Fruit fly (Drosophila melanogaster): ENCODE results near the gene CG15172.

CG15172 gene

dm6 chr2L:19054516-19054887 is 32.3 kb downstream of the CG15172 start:
- no peak for TF ChIP-seq CG17568 (GFP tag; optimal IDR thresholded peaks at IDR 0.05)
- no peak for TF ChIP-seq CrebB (tag; optimal IDR thresholded peaks at IDR 0.05)
- no peak for TF ChIP-seq CG6689 (GFP tag; IDR thresholded peaks at IDR 0.05)
- peak; percentile 80 for TF ChIP-seq kni (GFP tag; optimal IDR thresholded peaks at IDR 0.05)
- no peak for TF ChIP-seq Fer3 (tag; optimal IDR thresholded peaks at IDR 0.05)
- no peak for TF ChIP-seq CG14710 (tag; optimal IDR thresholded peaks at IDR 0.05)
- TF ChIP-seq CG17612 (GFP tag; IDR thresholded peaks at IDR 0.05) = no peak
- TF ChIP-seq cg (GFP tag; optimal IDR thresholded peaks at IDR 0.05) = peak; percentile 78
- TF ChIP-seq ara (GFP tag; IDR thresholded peaks at IDR 0.05) = no peak
- peak; percentile 34 for TF ChIP-seq fru (optimal IDR thresholded peaks at IDR 0.05)
- no peak for TF ChIP-seq CG7963 (GFP tag; IDR thresholded peaks at IDR 0.05; ENCODE audit: partially characterized antibody)
- 0 out of 4 replicates have a peak, but pooled peaks have one; percentile 27 for TF ChIP-seq chinmo (GFP tag; IDR thresholded peaks at IDR 0.05; ENCODE audit: partially characterized antibody)
- 0 out of 3 replicates have a peak, but pooled peaks have one; percentile 30 for TF ChIP-seq CG34422 (GFP tag; IDR thresholded peaks at IDR 0.05)
- TF ChIP-seq MESR4 (GFP tag; optimal IDR thresholded peaks at IDR 0.05) = peak; percentile 18
- TF ChIP-seq CG30431 (GFP tag; optimal IDR thresholded peaks at IDR 0.05) = no peak
- 0 out of 2 replicates have a peak, but pooled peaks have one; percentile 5 for TF ChIP-seq Lim3 (GFP tag; IDR thresholded peaks at IDR 0.05)
- no peak for TF ChIP-seq HLH3B (GFP tag; IDR thresholded peaks at IDR 0.05)
- TF ChIP-seq Usf (GFP tag; optimal IDR thresholded peaks at IDR 0.05) = no peak
- TF ChIP-seq eyg (GFP tag; optimal IDR thresholded peaks at IDR 0.05) = no peak
- no peak for TF ChIP-seq CG3407 (GFP tag; optimal IDR thresholded peaks at IDR 0.05)
- no peak for TF ChIP-seq CG10654 (GFP tag; optimal IDR thresholded peaks at IDR 0.05)
- peak; percentile 52 for TF ChIP-seq CG8478 (optimal IDR thresholded peaks at IDR 0.05)
- no peak for TF ChIP-seq her (GFP tag; optimal IDR thresholded peaks at IDR 0.05)
- no peak for TF ChIP-seq btn (GFP tag; optimal IDR thresholded peaks at IDR 0.05)
- TF ChIP-seq Rfx (GFP tag; IDR thresholded peaks at IDR 0.05) = no peak
- 0 out of 2 replicates have a peak, but pooled peaks have one; percentile 29 for TF ChIP-seq Adf1 (GFP tag; IDR thresholded peaks at IDR 0.05)
- TF ChIP-seq mirr (GFP tag; optimal IDR thresholded peaks at IDR 0.05) = no peak

- TF ChIP-seq CG9437 (GFP tag; optimal IDR thresholded peaks at IDR 0.05) (peak; percentile 95), ken (GFP tag; IDR thresholded peaks at IDR 0.05) (no peak), mld (GFP tag; IDR thresholded peaks at IDR 0.05; ENCODE audit: partially characterized antibody) (peak; percentile 38; the same call in 1 of the 3 replicates), Pdp1 (GFP tag; optimal IDR thresholded peaks at IDR 0.05) (peak in 1 of 2 experiments; percentile 61)
These were observed 35.6 kb downstream of the CG15172 start for dm6 chr2L:19057799-19058198.

- TF ChIP-seq sob (GFP tag; IDR thresholded peaks at IDR 0.05) (peak; percentile 53; the same call in 1 of the 2 replicates), CG30020 (tag; optimal IDR thresholded peaks at IDR 0.05) (no peak), h (optimal IDR thresholded peaks at IDR 0.05) (no peak), E2f1 (GFP tag; IDR thresholded peaks at IDR 0.05) (peak; percentile 65), Ets97D (GFP tag; optimal IDR thresholded peaks at IDR 0.05) (no peak), CG5953 (GFP tag; IDR thresholded peaks at IDR 0.05) (0 out of 2 replicates have a peak, but pooled peaks have one; percentile 47), CG10366 (GFP tag; IDR thresholded peaks at IDR 0.05) (peak; percentile 55), jumu (GFP tag; optimal IDR thresholded peaks at IDR 0.05) (peak; percentile 39), pnt (GFP tag; optimal IDR thresholded peaks at IDR 0.05) (peak; percentile 8), trem (tag; optimal IDR thresholded peaks at IDR 0.05) (peak; percentile 60), CG15514 (GFP tag; optimal IDR thresholded peaks at IDR 0.05) (no peak), CG4360 (GFP tag; IDR thresholded peaks at IDR 0.05) (0 out of 2 replicates have a peak, but pooled peaks have one; percentile 24), CG14441 (GFP tag; IDR thresholded peaks at IDR 0.05) (peak; percentile 74), CG34376 (GFP tag; optimal IDR thresholded peaks at IDR 0.05) (no peak), stwl (tag; optimal IDR thresholded peaks at IDR 0.05) (peak; percentile 2), Drgx (GFP tag; IDR thresholded peaks at IDR 0.05) (peak; percentile 72), Ssrp (tag; optimal IDR thresholded peaks at IDR 0.05) (peak; percentile 56), MESR4 (GFP tag; optimal IDR thresholded peaks at IDR 0.05) (no peak), CG17568 (GFP tag; optimal IDR thresholded peaks at IDR 0.05) (no peak), CG3995 (GFP tag; optimal IDR thresholded peaks at IDR 0.05) (no peak), CG3163 (GFP tag; optimal IDR thresholded peaks at IDR 0.05) (peak; percentile 49), dati (GFP tag; IDR thresholded peaks at IDR 0.05) (0 out of 2 replicates have a peak, but pooled peaks have one; percentile 27)
These were observed 36.7 kb downstream of the CG15172 start, which contains the start of gene Phlpp for dm6 chr2L:19058916-19059315. Phlpp (plus strand) TSS chr2L:19059129.
